Fruit fly (Drosophila melanogaster) Kc167 (cell line): ENCODE results near the gene Kal1.

Experiments
- Sin3A ChIP-seq: fragments of >200 bp; optimal IDR thresholded peaks from 2 replicates; lab custom pipeline; 2018; ENCODE audit warnings: missing external identifiers
- h ChIP-seq: fragments of >200 bp; optimal IDR thresholded peaks from 3 replicates; lab custom pipeline; 2018; ENCODE audit warnings: missing external identifiers
- insv ChIP-seq: fragments of >200 bp; optimal IDR thresholded peaks from 3 replicates; lab custom pipeline; 2018; ENCODE audit warnings: missing external identifiers
- ttk ChIP-seq: sonication (Bioruptor generic); optimal IDR thresholded peaks from 2 replicates; lab custom pipeline; 2017; ENCODE audit warnings: missing external identifiers

DNA sequence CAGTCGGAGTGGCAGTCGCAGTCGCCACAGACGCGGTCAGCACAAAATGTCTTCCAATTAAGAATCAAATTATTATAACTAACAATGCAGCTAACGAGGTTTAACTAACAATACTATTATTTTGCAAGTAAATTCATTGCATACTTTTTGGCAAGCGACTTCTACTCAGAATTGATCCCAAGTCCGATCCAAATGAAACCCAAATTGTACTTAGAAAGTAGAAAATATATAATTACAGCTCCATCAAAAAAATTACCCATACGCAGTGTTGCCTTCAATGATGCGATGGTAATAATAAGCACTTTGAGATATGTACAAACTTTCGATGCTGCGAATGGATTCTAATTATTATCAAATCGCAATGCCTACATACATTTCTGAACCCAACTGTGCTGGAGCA is 2.6 kb downstream of the Kal1 start:
- TF ChIP-seq ttk (lab: Kevin White, UChicago) (no peak), Sin3A (lab: Kevin White, UChicago) (no peak), insv (lab: Kevin White, UChicago) (no peak), h (lab: Kevin White, UChicago) (no peak)
